Worm (Caenorhabditis elegans) whole organism, L3 larva: ENCODE measurements around the gene C31B8.1.
"Not testable (repeated sequence)": the region's sequence is repeated elsewhere in the genome, so short reads cannot be mapped to it uniquely, and the experiment has no call there.

Experiments
- R02D3.7 ChIP-seq: fragments of 150-350 bp; optimal IDR thresholded peaks from 2 replicates; lab custom pipeline; 2014; ENCODE audit warnings: missing biosample characterization, missing genetic modification characterization
- aly-2 ChIP-seq: fragments of 150-350 bp; optimal IDR thresholded peaks from 2 replicates; lab custom pipeline; 2014; ENCODE audit warnings: missing biosample characterization, missing genetic modification characterization
- ceh-16 ChIP-seq: sonication (generic microtip); optimal IDR thresholded peaks from 2 replicates; lab custom pipeline; 2017; ENCODE audit warnings: missing biosample characterization, missing genetic modification characterization
- fkh-10 ChIP-seq: sonication (generic microtip); optimal IDR thresholded peaks from 2 replicates; lab custom pipeline; 2017; ENCODE audit warnings: missing biosample characterization, missing genetic modification reagents, missing genetic modification characterization
- fkh-2 ChIP-seq: fragments of 150-350 bp; optimal IDR thresholded peaks from 2 replicates; lab custom pipeline; 2014; ENCODE audit warnings: missing biosample characterization, missing genetic modification reagents, missing genetic modification characterization
- fos-1 ChIP-seq: fragments of 150-350 bp; optimal IDR thresholded peaks from 2 replicates; lab custom pipeline; 2014; ENCODE audit warnings: missing biosample characterization, missing genetic modification characterization
- jun-1 ChIP-seq: fragments of 150-350 bp; optimal IDR thresholded peaks from 2 replicates; lab custom pipeline; 2014; ENCODE audit warnings: missing biosample characterization, missing genetic modification reagents, missing genetic modification characterization
- lin-15B ChIP-seq: fragments of 150-350 bp; optimal IDR thresholded peaks from 2 replicates; lab custom pipeline; 2014; ENCODE audit warnings: missing biosample characterization, missing genetic modification characterization
- lsy-12 ChIP-seq: sonication (generic microtip); optimal IDR thresholded peaks from 2 replicates; lab custom pipeline; 2016; ENCODE audit warnings: mild to moderate bottlenecking, missing genetic modification characterization, missing compliant biosample characterization
- mdl-1 ChIP-seq: fragments of 150-350 bp; optimal IDR thresholded peaks from 2 replicates; lab custom pipeline; 2014; ENCODE audit warnings: missing biosample characterization, missing genetic modification characterization
- mml-1 ChIP-seq: fragments of 150-350 bp; sonication (generic microtip); optimal IDR thresholded peaks from 3 replicates; lab custom pipeline; 2014; ENCODE audit warnings: missing biosample characterization, missing genetic modification characterization
- nfya-1 ChIP-seq: sonication (generic microtip); optimal IDR thresholded peaks from 2 replicates; lab custom pipeline; 2017; ENCODE audit warnings: missing genetic modification characterization, mild to moderate bottlenecking, missing compliant biosample characterization, antibody characterized with exemption, moderate library complexity; ENCODE audit not compliant: insufficient read depth
- nhr-11 ChIP-seq: fragments of 150-350 bp; optimal IDR thresholded peaks from 2 replicates; lab custom pipeline; 2014; ENCODE audit warnings: missing biosample characterization, missing genetic modification characterization
- nhr-28 ChIP-seq: fragments of 150-350 bp; optimal IDR thresholded peaks from 2 replicates; lab custom pipeline; 2014; ENCODE audit warnings: missing biosample characterization, missing genetic modification characterization
- nhr-76 ChIP-seq: fragments of 150-350 bp; sonication (generic microtip); optimal IDR thresholded peaks from 5 replicates; lab custom pipeline; 2014; ENCODE audit warnings: missing biosample characterization, missing genetic modification characterization
- nhr-77 ChIP-seq: fragments of 150-350 bp; optimal IDR thresholded peaks from 2 replicates; lab custom pipeline; 2014; ENCODE audit warnings: missing biosample characterization, missing genetic modification characterization
- pha-4 ChIP-seq: fragments of 150-350 bp; optimal IDR thresholded peaks from 2 replicates; lab custom pipeline; 2014; ENCODE audit warnings: missing biosample characterization, missing genetic modification reagents, missing genetic modification characterization
- sea-2 ChIP-seq: fragments of 150-350 bp; sonication (generic microtip); optimal IDR thresholded peaks from 4 replicates; lab custom pipeline; 2014; ENCODE audit warnings: missing biosample characterization, missing genetic modification reagents, missing genetic modification characterization
- skn-1 ChIP-seq: fragments of 150-350 bp; optimal IDR thresholded peaks from 2 replicates; lab custom pipeline; 2014; ENCODE audit warnings: missing biosample characterization, missing genetic modification characterization
- tbx-2 ChIP-seq: sonication (generic microtip); optimal IDR thresholded peaks from 2 replicates; lab custom pipeline; 2016; ENCODE audit warnings: mild to moderate bottlenecking, missing genetic modification characterization, missing compliant biosample characterization
- unc-62 ChIP-seq: fragments of 150-350 bp; sonication (generic microtip); optimal IDR thresholded peaks from 4 replicates; lab custom pipeline; 2014; ENCODE audit warnings: missing biosample characterization, missing genetic modification reagents, missing genetic modification characterization
- ztf-4 ChIP-seq: fragments of 150-350 bp; optimal IDR thresholded peaks from 2 replicates; lab custom pipeline; 2014; ENCODE audit warnings: missing biosample characterization, missing genetic modification characterization

Gene C31B8.1

ce11 chrV:2971307-2971999 is 40.1 kb downstream of the C31B8.1 start, which contains the start of gene srw-129:
Gene srw-129 (plus strand): TSS chrV:2971949.
- no peak for TF ChIP-seq ceh-16
- TF ChIP-seq skn-1 (tag; lab: Kevin White, UChicago) = no peak
- no peak for TF ChIP-seq nhr-11 (tag; lab: Kevin White, UChicago)

DNA sequence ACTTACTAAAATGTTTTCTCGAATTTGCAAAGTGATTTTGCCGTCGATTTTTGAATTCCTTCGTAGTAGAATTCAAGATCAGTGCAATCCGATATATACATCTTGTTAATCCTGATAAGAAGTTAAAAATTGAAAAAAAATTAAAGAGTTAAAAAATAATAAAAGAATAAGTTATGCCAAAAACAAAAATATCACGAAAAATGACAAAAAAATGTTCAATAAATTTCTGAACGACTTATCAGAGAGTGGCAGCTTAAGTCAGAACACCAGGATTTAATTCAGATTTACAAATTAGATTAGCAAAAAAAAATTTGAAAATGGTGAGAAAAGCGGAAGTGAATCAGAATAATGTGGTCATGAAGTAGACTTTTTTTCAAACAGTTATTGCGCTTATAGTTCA is 43.9 kb downstream of the C31B8.1 start, which contains the start of gene srw-123:
TSS of gene srw-123 (minus strand) at position 101 of the 400 bp plus-strand sequence.
- not testable (repeated sequence) for TF ChIP-seq R02D3.7, lsy-12, fkh-2 (tag; lab: Kevin White, UChicago)

DNA sequence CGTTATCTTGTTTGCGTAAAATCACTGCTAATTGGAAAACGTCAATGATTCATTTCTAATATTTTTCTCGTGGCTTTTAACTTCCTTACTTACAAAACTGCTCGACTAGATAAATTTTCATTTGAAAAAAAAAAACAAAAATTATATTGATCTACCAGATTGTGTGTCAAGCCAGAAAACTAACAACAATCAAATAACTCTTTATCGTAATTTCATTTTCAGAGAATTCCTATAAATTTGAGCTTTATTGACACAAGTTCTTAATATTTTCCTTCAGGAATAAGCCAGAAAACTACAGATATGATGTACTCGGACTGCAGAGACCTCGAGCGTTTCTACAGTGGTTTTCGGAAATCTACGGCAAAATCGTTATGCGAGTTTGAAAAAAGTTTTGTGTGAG is 44.9 kb downstream of the C31B8.1 start, which contains the start of gene srw-124:
TSS of gene srw-124 (plus strand) at position 301 of the 400 bp plus-strand sequence.
- no peak for TF ChIP-seq nhr-76 (tag; lab: Kevin White, UChicago)

ce11 chrV:2979978-2980377 is 48.6 kb downstream of the C31B8.1 start, which contains the start of gene srw-118:
Gene srw-118 (minus strand): TSS chrV:2980078.
- TF ChIP-seq tbx-2 (tag; lab: Kevin White, UChicago) (no peak), nhr-28 (tag; lab: Kevin White, UChicago) (no peak), fkh-10 (GFP tag; lab: Kevin White, UChicago) (no peak), mdl-1 (tag; lab: Kevin White, UChicago) (no peak), fos-1 (no peak), jun-1 (tag; lab: Kevin White, UChicago) (no peak), ceh-16 (no peak), lin-15B (tag; lab: Kevin White, UChicago) (no peak), nhr-77 (tag; lab: Kevin White, UChicago) (no peak), nhr-76 (tag; lab: Kevin White, UChicago) (no peak), ztf-4 (tag; lab: Kevin White, UChicago) (no peak), mml-1 (tag; lab: Kevin White, UChicago) (no peak), unc-62 (GFP tag; lab: Kevin White, UChicago) (no peak), pha-4 (tag; lab: Kevin White, UChicago) (no peak), nfya-1 (tag; lab: Kevin White, UChicago) (no peak), aly-2 (tag; lab: Kevin White, UChicago) (no peak), sea-2 (GFP tag; lab: Kevin White, UChicago) (no peak)
- TF ChIP-seq, all 47 proteins: peak for 0
